Worm (Caenorhabditis elegans) whole organism, midembryonic: ENCODE results near the gene oac-32.

ENCODE experiments used
- T22C8.4 ChIP-seq: fragments of 200-800 bp; sonication (Bioruptor generic); IDR thresholded peaks from 2 replicates; pipeline ENCODE4 v1.3.6; 2022; ENCODE audit warnings: missing genetic modification characterization, missing compliant biosample characterization
- cog-1 ChIP-seq: sonication (generic microtip); optimal IDR thresholded peaks from 2 replicates; lab custom pipeline; 2016; ENCODE audit warnings: missing genetic modification characterization, missing compliant biosample characterization
- flt-1 ChIP-seq: fragments of 200-800 bp; sonication (Bioruptor generic); IDR thresholded peaks from 2 replicates; pipeline ENCODE4 v1.3.6; 2022; ENCODE audit warnings: missing genetic modification characterization, missing compliant biosample characterization
- klf-2 ChIP-seq: fragments of 200-800 bp; sonication (Bioruptor generic); conservative IDR thresholded peaks from 2 replicates; pipeline ENCODE4 v1.3.6; 2022; ENCODE audit warnings: missing genetic modification reagents, missing genetic modification characterization, missing compliant biosample characterization
- med-1 ChIP-seq: sonication (generic microtip); optimal IDR thresholded peaks from 2 replicates; lab custom pipeline; 2017; ENCODE audit warnings: missing genetic modification characterization, mild to moderate bottlenecking, missing compliant biosample characterization, antibody characterized with exemption, missing genetic modification reagents; ENCODE audit not compliant: insufficient read depth
- ref-1 ChIP-seq: fragments of 200-800 bp; sonication (Bioruptor generic); conservative IDR thresholded peaks from 2 replicates; pipeline ENCODE4 v1.3.6; 2022; ENCODE audit warnings: missing genetic modification reagents, missing genetic modification characterization, missing compliant biosample characterization
- tab-1 ChIP-seq: fragments of 200-800 bp; sonication (Bioruptor generic); IDR thresholded peaks from 2 replicates; pipeline ENCODE4 v1.3.6; 2022; ENCODE audit warnings: missing genetic modification characterization, missing compliant biosample characterization
- ztf-23 ChIP-seq: fragments of 200-800 bp; sonication (Bioruptor generic); IDR thresholded peaks from 2 replicates; pipeline ENCODE4 v1.3.6; 2022; ENCODE audit warnings: missing genetic modification reagents, missing genetic modification characterization, missing compliant biosample characterization
- ztf-29 ChIP-seq: fragments of 200-800 bp; sonication (Bioruptor generic); IDR thresholded peaks from 2 replicates; pipeline ENCODE4 v1.3.6; 2022; ENCODE audit warnings: missing genetic modification reagents, missing genetic modification characterization, missing compliant biosample characterization

oac-32 gene

ce11 chrV:1545694-1546093 lies at the start of gene oac-32:
oac-32 (minus strand) TSS chrV:1545783.
- no peak for TF ChIP-seq cog-1 (tag; lab: Kevin White, UChicago)
- TF ChIP-seq klf-2, result no peak
- TF ChIP-seq ztf-29, result no peak
- TF ChIP-seq T22C8.4, result no peak
- TF ChIP-seq med-1 (GFP tag; lab: Kevin White, UChicago), result no peak
- no peak for TF ChIP-seq tab-1 (GFP tag; lab: Robert Waterston, UW)
- TF ChIP-seq ref-1 (GFP tag; lab: Robert Waterston, UW), result no peak
- TF ChIP-seq ztf-23 (GFP tag; lab: Robert Waterston, UW), result no peak
- no peak for TF ChIP-seq flt-1

DNA sequence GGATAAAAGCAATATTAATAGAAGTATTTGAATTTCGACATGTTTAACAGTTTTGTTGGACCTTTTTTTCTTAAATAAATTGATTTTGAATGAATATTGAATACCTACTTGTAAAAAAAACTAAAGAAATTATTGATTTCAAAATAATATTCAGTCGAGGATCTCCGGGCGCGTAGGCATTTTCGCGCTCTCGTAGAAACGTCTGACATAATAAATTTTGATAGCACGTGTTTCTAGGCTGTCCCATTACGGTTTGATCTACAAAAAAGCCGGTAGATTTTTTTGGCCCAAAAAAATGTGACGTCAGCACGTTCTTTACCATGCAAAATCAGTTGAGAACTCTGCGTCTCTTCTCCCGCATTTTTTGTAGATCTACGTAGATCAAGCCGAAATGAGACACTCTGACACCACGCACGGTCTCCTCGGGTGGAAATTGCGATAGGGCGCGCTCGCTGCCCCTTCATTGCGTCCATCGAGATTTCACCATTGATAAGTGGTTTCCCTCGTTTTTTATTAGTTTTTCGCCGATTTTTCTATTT lies 49.0 kb upstream of the oac-32 start:
- no peak for TF ChIP-seq ztf-23 (GFP tag; lab: Robert Waterston, UW)
- no peak for TF ChIP-seq flt-1
- TF ChIP-seq ztf-29, result no peak
- no peak for TF ChIP-seq cog-1 (tag; lab: Kevin White, UChicago)
- no peak for TF ChIP-seq tab-1 (GFP tag; lab: Robert Waterston, UW)
- TF ChIP-seq med-1 (GFP tag; lab: Kevin White, UChicago), result no peak
- no peak for TF ChIP-seq ref-1 (GFP tag; lab: Robert Waterston, UW)
- no peak for TF ChIP-seq klf-2
- no peak for TF ChIP-seq T22C8.4

DNA sequence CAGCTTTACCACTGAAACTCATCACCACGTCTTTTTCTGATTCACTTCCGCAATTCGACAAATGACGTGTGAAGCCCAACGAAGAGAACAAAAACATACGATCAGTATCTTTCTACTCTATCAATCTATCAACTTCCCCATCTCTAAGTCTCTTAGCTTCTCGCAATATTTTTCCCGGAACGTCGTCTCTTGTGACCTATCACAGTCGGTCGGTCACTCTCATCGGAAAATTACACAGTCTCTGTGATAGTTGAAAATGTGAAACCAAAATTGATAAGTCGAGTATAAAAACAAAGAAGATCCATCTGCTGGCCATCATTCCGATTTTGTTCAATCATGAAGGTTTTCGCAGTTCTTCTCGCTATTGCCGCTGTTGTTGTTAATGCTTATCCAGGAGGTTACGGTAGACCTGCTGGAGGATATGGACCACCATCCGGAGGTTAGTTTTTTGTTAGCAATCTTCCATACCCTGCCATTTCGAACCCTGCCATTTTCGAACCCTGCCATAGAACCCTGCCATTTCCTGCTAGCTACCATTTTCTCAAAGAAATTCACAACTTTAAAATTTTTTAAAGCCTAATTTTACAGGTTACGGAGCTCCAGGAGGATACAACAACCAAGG lies 48.3 kb upstream of the oac-32 start, which contains the start of gene F16B4.4:
F16B4.4 (plus strand) TSS at position 221 of the 622 bp plus-strand sequence.
- no peak for TF ChIP-seq ztf-23 (GFP tag; lab: Robert Waterston, UW)

DNA sequence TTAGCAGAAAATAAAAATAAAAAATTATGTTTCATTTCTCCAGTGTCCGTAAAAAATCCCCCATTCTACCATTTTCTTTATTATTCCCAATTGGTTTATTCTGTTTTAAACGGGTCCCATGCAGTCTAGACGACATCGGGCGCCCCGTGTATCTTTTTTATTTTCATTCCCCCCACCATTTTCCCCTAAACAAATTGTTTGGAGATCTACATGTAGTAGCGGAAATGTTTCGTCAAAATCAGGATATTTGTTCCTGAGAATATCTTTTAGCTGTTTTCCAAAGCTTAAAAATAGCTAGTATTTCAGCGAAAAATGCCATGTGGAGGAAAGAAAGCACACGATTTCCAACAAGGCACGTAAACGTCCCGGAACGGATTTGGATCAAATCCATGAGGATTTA lies 42.5 kb upstream of the oac-32 start, which contains the start of gene F16B4.5:
F16B4.5 (plus strand) TSS at position 301 of the 400 bp plus-strand sequence.
- no peak for TF ChIP-seq flt-1
- TF ChIP-seq tab-1 (GFP tag; lab: Robert Waterston, UW), result no peak
- TF ChIP-seq ref-1 (GFP tag; lab: Robert Waterston, UW), result no peak
- no peak for TF ChIP-seq med-1 (GFP tag; lab: Kevin White, UChicago)
- no peak for TF ChIP-seq ztf-29
- TF ChIP-seq T22C8.4, result no peak
- no peak for TF ChIP-seq ztf-23 (GFP tag; lab: Robert Waterston, UW)
- TF ChIP-seq cog-1 (tag; lab: Kevin White, UChicago), result no peak
- no peak for TF ChIP-seq klf-2

DNA sequence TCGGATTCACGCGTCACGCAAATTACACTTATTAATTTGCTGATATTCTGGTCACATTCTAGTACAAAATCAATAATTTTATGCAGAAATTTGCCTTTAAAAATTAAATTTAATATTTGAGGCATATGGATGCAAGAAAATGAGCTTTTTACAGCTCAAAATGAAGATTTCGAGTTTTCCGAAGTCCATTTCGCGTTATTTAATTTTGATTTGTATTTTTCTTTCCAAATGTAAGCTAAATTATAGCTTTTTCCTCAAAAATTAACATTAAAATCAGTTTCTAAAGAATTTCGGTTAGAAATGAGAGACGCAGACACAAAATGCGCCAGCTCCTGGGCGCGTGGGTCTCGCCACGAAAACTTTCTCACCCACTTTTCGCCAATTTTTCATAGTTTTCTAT lies 41.3 kb upstream of the oac-32 start, which contains the start of gene F16B4.6:
F16B4.6 (plus strand) TSS at position 301 of the 400 bp plus-strand sequence.
- TF ChIP-seq cog-1 (tag; lab: Kevin White, UChicago) (no peak), T22C8.4 (no peak), med-1 (GFP tag; lab: Kevin White, UChicago) (no peak), ref-1 (GFP tag; lab: Robert Waterston, UW) (no peak), klf-2 (no peak), flt-1 (no peak), tab-1 (GFP tag; lab: Robert Waterston, UW) (no peak), ztf-23 (GFP tag; lab: Robert Waterston, UW) (no peak), ztf-29 (no peak)

DNA sequence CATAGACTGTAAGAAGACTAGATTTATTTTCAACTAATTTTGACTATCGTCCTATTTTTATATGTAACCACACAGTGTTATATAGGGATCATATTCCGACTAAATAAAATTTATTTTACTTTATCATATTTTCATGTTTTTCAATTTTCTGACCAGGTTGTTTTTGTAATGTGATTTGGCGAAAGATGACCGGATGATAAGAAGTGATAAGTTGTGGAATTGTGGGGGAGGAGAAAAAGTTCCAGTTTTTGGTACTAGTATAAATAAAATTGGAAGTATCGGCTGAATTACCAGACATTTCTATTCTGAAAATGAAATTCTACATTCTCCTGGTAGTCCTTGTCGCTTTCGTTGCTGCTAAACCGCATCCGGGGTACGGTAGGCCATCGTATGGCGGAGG lies 39.8 kb upstream of the oac-32 start, which contains the start of gene F16B4.7:
F16B4.7 (plus strand) TSS at position 301 of the 400 bp plus-strand sequence.
- TF ChIP-seq med-1 (GFP tag; lab: Kevin White, UChicago) (no peak), T22C8.4 (no peak), ztf-29 (no peak), tab-1 (GFP tag; lab: Robert Waterston, UW) (no peak), ref-1 (GFP tag; lab: Robert Waterston, UW) (no peak), ztf-23 (GFP tag; lab: Robert Waterston, UW) (no peak), flt-1 (no peak), klf-2 (no peak), cog-1 (tag; lab: Kevin White, UChicago) (no peak)

DNA sequence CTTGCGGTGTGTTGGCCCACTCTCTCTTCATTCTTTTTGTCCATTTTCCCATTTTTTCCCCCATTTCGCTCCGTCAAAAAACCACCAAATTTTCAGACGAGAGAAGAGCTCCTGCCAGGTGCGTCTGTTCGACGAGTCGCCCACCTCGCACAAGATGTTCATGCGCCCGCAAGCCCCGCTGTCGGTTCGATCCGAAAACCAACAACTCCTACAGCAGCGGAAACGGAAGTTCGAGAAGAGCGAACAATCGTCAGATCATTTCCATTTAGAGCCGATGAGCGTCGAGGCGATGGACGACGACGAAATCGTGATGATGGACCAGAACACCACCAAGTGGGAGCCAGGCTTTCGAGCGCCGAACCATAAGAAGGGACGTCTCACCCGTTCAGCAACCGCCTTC lies 37.7 kb upstream of the oac-32 start:
- TF ChIP-seq T22C8.4 (no peak), ztf-23 (GFP tag; lab: Robert Waterston, UW) (0 out of 2 replicates have a peak, but pooled peaks have one; percentile 22)

- TF ChIP-seq ztf-23 (GFP tag; lab: Robert Waterston, UW), result no peak
- no peak for TF ChIP-seq med-1 (GFP tag; lab: Kevin White, UChicago)
- TF ChIP-seq cog-1 (tag; lab: Kevin White, UChicago), result no peak
Measured at ce11 chrV:1579790-1580189, 34.2 kb upstream of the oac-32 start.

ce11 chrV:1578572-1579230 lies 33.1 kb upstream of the oac-32 start:
- no peak for TF ChIP-seq cog-1 (tag; lab: Kevin White, UChicago)
- TF ChIP-seq T22C8.4, result no peak
- no peak for TF ChIP-seq tab-1 (GFP tag; lab: Robert Waterston, UW)
- TF ChIP-seq ztf-29, result no peak
- no peak for TF ChIP-seq ztf-23 (GFP tag; lab: Robert Waterston, UW)
- TF ChIP-seq klf-2, result no peak
- no peak for TF ChIP-seq flt-1
- no peak for TF ChIP-seq med-1 (GFP tag; lab: Kevin White, UChicago)
- no peak for TF ChIP-seq ref-1 (GFP tag; lab: Robert Waterston, UW)
